Fruit fly (Drosophila melanogaster): ENCODE measurements around the gene Tm1.

The Tm1 gene

DNA sequence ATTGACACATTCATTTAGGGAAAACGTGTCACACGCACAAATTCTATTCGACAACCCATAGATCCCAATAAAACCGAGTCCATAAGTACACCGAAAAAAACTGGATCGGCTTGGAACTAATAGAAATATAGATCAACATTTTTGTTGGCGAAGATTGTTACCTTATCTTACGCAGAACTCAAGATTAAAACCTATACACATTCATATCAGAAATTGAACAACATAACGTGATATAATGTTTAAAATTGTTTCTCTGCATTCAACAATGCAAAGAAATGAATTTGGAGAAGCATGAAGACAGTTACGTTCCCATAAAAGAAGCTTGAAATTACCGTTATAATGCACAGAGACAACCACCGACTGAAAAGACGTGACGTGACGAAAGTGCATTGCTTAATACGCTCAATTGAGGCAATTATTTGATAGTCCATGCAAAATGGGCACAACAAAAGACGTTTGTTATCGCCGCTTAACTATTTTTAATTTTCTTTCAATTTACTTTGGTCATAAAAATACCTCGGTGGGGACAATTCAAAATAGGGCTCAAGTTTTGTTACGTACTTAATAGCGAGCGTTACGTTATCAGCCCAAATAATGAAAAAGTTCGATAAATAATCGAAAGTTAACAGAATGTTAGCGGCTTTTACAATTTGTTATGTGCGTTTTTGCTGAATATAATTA lies 62.2 kb downstream of the Tm1 start, which contains the start of gene SerRS-m:
Gene SerRS-m (plus strand): TSS at position 616 of the 681 bp plus-strand sequence.
- TF ChIP-seq pan (optimal IDR thresholded peaks at IDR 0.05) (no peak), CG8478 (optimal IDR thresholded peaks at IDR 0.05) (no peak), usp (GFP tag; optimal IDR thresholded peaks at IDR 0.05) (no peak), psq (optimal IDR thresholded peaks at IDR 0.05) (no peak), Dll (optimal IDR thresholded peaks at IDR 0.05) (no peak), EcR (GFP tag; optimal IDR thresholded peaks at IDR 0.05) (no peak)

DNA sequence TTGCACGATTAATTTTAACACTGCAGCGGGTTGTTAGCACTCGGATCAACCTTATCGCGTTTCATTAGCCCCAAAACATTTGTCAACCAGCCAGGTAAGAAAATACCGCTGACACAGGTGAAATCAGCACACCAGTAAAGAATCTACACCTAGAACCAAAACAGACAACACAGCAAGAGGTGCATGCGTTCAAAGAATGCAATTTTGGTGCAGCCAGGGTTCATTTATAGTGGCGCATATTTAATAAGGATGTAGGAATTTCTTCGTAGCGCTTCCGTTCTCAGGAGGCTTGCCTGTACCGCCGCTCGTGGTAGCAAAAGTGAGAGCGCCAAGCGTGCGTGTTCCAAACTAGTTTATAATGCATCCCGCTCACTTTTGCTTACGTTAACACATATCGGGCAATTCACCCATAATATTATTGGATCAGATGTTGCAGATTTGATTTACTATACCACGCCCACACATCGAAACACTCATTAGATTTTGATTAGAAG lies 64.5 kb downstream of the Tm1 start:
- TF ChIP-seq Dll (optimal IDR thresholded peaks at IDR 0.05) (no peak), CG8478 (optimal IDR thresholded peaks at IDR 0.05) (no peak), EcR (GFP tag; optimal IDR thresholded peaks at IDR 0.05) (no peak), psq (optimal IDR thresholded peaks at IDR 0.05) (no peak), usp (GFP tag; optimal IDR thresholded peaks at IDR 0.05) (no peak), pan (optimal IDR thresholded peaks at IDR 0.05) (no peak)

DNA sequence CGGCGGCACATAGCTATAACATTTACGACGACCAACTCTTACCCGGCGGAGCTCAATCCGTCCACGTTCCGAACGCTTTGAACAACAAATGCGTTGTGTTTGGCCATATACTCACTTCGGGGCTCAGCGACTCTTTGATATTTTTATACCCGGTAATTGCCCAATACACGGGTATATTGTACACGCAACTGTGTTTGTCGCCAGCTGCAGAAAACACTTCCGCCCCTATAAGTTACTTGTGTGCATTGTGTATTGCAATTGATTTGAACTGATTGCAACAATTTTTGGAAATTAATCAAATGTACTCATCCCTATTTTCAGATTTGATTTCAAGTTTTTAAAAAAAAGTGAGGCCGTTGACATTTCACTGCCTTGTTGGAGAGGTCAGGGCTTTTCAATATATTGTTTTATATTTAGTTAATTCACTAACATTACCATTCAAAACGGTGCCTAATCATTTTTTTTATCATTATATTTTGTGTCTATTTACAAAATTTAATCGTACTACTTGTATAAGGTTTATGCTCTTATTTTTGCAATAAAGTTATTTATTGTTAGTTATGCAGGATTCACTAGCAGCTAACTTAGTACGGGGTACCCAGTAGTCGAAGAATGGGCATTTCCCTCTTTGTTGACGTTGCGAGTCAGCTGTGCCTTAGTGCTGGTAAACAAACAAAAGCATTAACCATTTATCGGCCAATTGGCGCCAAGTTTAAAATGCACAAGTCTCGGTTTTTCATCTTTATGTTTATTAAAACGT lies 65.1 kb downstream of the Tm1 start, which contains the start of gene Nagk:
Gene Nagk (minus strand): TSS at position 331 of the 760 bp plus-strand sequence.
- peak; percentile 96 for TF ChIP-seq pan (optimal IDR thresholded peaks at IDR 0.05)
- no peak for TF ChIP-seq psq (optimal IDR thresholded peaks at IDR 0.05)

DNA sequence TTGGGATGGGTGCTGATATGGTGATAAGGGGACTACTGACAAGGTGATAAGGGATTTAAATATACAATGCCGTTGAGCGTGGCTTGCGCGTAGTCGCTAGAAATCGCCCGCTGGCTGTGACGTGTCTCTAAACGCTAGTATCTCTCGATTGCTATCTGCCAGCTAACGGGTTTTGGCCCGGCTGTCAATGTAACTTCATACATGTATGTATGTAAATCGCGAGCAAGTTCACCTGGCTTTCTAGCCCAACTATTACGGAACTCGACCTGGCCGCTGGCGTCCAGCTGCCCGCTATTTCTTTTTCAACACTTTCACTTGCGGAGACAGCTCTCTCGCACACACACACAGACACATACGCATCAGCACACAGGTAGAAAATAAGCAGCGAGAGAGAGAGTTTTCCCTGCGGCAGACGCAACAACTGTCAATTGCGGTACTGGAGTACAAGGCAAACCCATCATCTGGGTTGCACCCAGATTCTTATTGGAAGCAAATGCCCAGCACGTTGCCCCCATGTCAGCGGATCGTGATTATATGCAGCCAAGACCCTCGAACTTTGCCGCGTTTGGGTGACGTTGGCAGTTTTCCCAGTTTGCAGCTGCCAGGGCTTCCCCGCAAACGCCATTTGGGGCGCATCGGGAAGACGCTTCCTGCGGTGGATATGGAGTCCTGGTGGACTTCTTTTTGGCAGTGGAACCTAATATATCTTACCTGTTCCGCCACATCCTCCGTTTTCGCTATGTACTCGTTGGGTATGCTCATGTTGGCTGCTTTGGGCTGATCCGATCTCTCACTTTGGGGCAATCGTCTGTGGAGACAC lies 67.4 kb downstream of the Tm1 start:
- no peak for TF ChIP-seq usp (GFP tag; optimal IDR thresholded peaks at IDR 0.05)
- no peak for TF ChIP-seq pan (optimal IDR thresholded peaks at IDR 0.05)
- TF ChIP-seq Dll (optimal IDR thresholded peaks at IDR 0.05) = no peak
- no peak for TF ChIP-seq psq (optimal IDR thresholded peaks at IDR 0.05)
- no peak for TF ChIP-seq EcR (GFP tag; optimal IDR thresholded peaks at IDR 0.05)
- TF ChIP-seq CG8478 (optimal IDR thresholded peaks at IDR 0.05) = no peak

DNA sequence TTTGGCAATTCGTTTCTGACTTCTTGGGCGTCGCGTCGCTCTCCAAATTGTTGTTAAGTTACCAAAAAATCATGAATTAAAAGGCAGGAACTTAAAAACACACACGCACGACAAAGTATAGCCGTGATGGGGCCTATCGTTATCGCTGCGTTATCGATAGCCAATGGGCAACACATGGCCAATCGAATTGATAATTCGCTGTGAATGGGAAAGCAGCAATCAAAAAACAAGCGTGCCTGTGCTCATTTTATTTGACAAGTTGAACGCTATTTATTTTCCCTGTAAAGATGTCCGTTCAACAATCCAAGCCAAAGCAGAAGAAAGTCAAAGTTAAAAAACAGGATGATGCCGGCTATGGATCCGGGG lies 68.0 kb downstream of the Tm1 start, which contains the start of the genes Surf4 and CG31301:
Gene Surf4 (minus strand): TSS at position 159 of the 366 bp plus-strand sequence.
Gene CG31301 (plus strand): TSS at position 188 of the 366 bp plus-strand sequence.
- no peak for TF ChIP-seq psq (optimal IDR thresholded peaks at IDR 0.05)
- no peak for TF ChIP-seq pan (optimal IDR thresholded peaks at IDR 0.05)
- TF ChIP-seq Dll (optimal IDR thresholded peaks at IDR 0.05) = no peak
- no peak for TF ChIP-seq usp (GFP tag; optimal IDR thresholded peaks at IDR 0.05)
- no peak for TF ChIP-seq EcR (GFP tag; optimal IDR thresholded peaks at IDR 0.05)
- TF ChIP-seq CG8478 (optimal IDR thresholded peaks at IDR 0.05) = no peak

DNA sequence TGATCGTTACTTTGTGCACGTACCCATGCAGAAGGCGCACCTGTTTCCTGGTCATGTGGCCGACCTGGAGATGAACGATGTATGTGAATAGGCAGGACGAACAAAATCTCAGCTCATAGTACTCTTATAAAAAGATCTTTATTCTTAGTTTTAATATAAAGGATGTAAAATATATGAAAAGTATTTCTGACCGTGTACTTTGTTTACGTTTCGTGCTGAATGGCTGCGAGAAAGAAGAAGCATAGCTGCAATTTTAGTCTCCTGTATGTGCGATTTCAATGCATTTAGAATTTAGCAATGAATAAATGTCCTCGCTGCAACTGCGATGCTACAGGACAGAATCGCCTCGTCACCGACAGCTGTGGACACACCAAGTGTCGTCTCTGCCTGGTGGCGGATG lies 69.8 kb downstream of the Tm1 start, which contains the start of the genes CG42726 and CG42727:
Gene CG42726 (plus strand): TSS at position 227 of the 400 bp plus-strand sequence.
Gene CG42727 (plus strand): TSS at position 227 of the 400 bp plus-strand sequence.
- TF ChIP-seq psq (optimal IDR thresholded peaks at IDR 0.05) = no peak
- TF ChIP-seq EcR (GFP tag; optimal IDR thresholded peaks at IDR 0.05) = no peak
- no peak for TF ChIP-seq Dll (optimal IDR thresholded peaks at IDR 0.05)
- no peak for TF ChIP-seq CG8478 (optimal IDR thresholded peaks at IDR 0.05)
- no peak for TF ChIP-seq usp (GFP tag; optimal IDR thresholded peaks at IDR 0.05)
- no peak for TF ChIP-seq pan (optimal IDR thresholded peaks at IDR 0.05)

DNA sequence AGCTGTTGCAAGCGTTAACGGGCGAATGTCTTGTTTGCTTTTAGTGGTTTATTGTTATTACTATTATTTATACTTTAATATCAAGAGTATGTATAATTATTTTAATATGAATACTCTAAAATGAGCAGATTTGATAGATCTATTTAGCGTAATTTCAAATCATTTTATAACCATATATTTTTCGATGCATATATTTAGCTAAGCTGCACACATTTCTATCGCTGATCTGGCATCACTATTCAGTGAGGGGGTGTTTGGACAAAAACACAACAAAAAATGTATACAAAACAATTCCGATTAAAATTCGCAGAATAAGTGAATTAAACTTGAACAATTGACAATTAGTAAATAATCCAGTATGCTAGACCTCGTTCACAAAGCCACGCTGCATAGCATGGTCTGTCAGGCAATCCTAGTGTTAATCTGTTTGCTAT lies 73.0 kb downstream of the Tm1 start, which contains the start of the genes Trs33 and Tmtc4:
Gene Trs33 (minus strand): TSS at position 3 of the 434 bp plus-strand sequence.
Gene Tmtc4 (plus strand): TSS at position 233 of the 434 bp plus-strand sequence.
- no peak for TF ChIP-seq pan (optimal IDR thresholded peaks at IDR 0.05)
- no peak for TF ChIP-seq Dll (optimal IDR thresholded peaks at IDR 0.05)
- TF ChIP-seq EcR (GFP tag; optimal IDR thresholded peaks at IDR 0.05) = no peak
- TF ChIP-seq CG8478 (optimal IDR thresholded peaks at IDR 0.05) = no peak
- no peak for TF ChIP-seq usp (GFP tag; optimal IDR thresholded peaks at IDR 0.05)
- no peak for TF ChIP-seq psq (optimal IDR thresholded peaks at IDR 0.05)

DNA sequence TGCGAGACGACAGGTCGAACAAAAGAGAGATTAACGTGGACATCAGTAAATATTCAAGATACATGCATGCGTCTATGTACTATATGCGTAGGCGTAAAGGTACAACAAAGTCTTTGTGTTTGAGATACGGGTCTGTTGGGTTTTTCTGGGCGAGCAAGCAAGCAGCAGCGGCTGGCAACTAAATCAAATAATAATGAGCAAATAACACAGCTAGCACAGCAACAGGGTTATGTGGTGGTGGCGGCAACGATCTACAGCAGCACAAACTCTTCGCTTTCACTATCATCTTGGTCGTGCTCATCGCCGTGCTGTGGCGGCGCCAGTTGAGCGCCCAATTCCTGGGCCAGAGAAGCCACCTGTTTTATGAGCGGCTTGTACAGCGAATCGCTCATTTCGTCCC lies 76.0 kb downstream of the Tm1 start:
- TF ChIP-seq usp (GFP tag; optimal IDR thresholded peaks at IDR 0.05) = no peak
- TF ChIP-seq CG8478 (optimal IDR thresholded peaks at IDR 0.05) = no peak
- no peak for TF ChIP-seq Dll (optimal IDR thresholded peaks at IDR 0.05)
- TF ChIP-seq psq (optimal IDR thresholded peaks at IDR 0.05) = no peak
- TF ChIP-seq EcR (GFP tag; optimal IDR thresholded peaks at IDR 0.05) = no peak
- no peak for TF ChIP-seq pan (optimal IDR thresholded peaks at IDR 0.05)

DNA sequence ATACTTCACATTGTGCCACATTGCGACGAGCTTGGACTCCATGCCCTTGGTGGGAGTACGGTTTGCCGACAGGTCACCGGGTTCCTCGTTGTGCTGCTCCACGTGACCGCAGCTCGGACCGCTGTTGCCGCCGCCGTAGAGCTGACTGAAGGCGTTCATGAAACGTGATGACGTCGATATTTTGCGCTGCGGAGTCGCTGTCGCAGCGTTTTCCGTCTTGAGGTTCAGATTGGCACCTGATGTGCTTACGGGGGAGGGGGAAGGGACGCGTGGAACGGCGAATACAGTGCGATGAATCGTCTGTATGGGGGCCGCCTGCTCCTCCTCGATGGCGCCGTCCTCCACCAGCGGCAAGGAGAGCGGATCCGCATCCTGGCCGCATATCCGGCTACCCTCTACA lies 78.1 kb downstream of the Tm1 start:
- TF ChIP-seq CG8478 (optimal IDR thresholded peaks at IDR 0.05) (no peak), Dll (optimal IDR thresholded peaks at IDR 0.05) (no peak), EcR (GFP tag; optimal IDR thresholded peaks at IDR 0.05) (no peak), psq (optimal IDR thresholded peaks at IDR 0.05) (no peak), pan (optimal IDR thresholded peaks at IDR 0.05) (no peak), usp (GFP tag; optimal IDR thresholded peaks at IDR 0.05) (no peak)

DNA sequence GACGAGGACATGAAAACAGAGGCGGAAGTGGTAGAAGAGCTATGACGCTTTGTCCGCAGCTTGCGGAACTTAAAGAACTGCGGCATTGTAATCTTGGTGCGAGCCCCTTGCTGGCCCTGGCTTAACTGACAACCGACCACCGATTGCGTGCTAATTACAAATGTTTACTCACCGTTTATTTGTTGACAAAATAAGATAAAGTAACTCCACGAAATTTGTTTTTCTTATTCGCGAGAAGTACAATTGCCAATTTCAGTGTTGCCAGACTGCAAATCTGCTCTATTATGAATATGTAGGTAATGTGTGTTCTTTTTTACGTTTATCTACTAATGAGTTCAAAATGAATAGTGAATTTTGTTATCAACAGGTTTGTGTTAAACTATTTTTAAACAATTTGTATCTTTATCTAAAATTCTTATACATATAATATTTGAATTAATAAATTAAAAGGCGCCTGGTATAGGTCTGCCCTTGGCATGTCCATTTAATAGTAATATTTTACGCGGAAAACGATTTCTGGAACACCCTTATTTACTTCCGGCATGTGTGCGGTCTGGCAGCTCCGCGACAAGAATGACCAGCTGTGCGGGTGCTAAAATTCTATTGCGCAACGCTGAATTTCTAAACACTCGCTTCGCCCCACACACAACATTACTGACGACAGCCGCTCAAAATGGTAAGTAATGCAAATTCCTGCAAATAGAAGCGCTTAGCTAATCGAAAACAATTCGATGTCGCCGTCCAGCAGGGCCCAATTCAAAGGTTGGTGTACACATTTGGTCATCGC lies 78.8 kb downstream of the Tm1 start, which contains the start of the genes Atg4b and Hibch:
Gene Atg4b (minus strand): TSS at position 280 of the 787 bp plus-strand sequence.
Gene Hibch (plus strand): TSS at position 585 of the 787 bp plus-strand sequence.
- no peak for TF ChIP-seq EcR (GFP tag; optimal IDR thresholded peaks at IDR 0.05)
- peak; percentile 60 for TF ChIP-seq CG8478 (optimal IDR thresholded peaks at IDR 0.05)
- TF ChIP-seq Dll (optimal IDR thresholded peaks at IDR 0.05) = no peak
